Fruit fly (Drosophila melanogaster) S2 (cell line): ENCODE data around the gene CG33700.

Experiments used
- CG8478 ChIP-seq: fragments of >200 bp; optimal IDR thresholded peaks from 2 replicates; lab custom pipeline; 2018
- CTCF ChIP-seq, 2 experiments: fragments of >200 bp; optimal IDR thresholded peaks; 2 replicates each; lab custom pipeline; 2018

The CG33700 gene

DNA sequence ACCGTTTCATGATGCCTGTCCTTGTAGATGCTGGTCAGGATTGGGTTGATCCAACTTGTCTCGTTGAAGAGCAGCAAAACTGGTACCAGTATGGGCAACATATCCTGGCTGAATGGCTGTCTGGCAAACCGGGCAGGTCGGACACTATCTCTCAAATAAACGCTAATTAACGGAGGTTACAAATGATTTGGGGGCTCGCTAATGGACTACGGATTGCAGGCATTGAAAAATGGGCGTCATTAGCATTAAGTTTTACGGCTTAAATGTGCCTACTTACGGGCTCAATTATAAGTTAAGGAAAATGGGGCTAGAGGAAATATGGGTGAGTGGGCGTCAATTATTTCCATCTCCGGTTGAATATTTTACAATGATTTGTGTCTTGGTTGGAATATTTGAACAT, 18.6 kb upstream of the CG33700 start, which contains the start of gene Ir67a:
Ir67a (minus strand) TSS at position 101 of the 400 bp plus-strand sequence.
- TF ChIP-seq CG8478 (lab: Kevin White, UChicago) (no peak), CTCF (optimal IDR thresholded peaks at IDR 0.05; lab: Kevin White, UChicago) (no peak)

DNA sequence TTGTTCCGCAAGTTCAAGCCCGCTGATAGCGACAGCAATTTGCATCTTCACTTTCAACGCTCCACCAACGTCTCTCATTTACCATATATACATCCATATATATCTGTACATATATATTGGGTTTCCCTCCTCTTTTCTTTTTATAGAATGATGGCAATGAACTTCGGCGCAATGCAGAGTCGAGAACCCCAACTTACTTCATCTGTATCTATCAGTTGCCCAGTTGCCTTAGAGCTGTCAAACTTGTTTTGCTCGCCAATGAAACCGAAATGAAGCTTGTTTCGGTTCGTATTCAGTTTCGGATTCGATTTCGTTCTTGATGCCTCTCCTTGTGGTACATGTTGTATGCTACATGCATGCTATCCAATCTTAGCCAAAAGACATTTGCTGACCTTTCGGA, 3.5 kb upstream of the CG33700 start, which contains the start of gene Or67a:
Or67a (plus strand) TSS at position 233 of the 400 bp plus-strand sequence.
- no peak for TF ChIP-seq CTCF (optimal IDR thresholded peaks at IDR 0.05; lab: Kevin White, UChicago)
- TF ChIP-seq CG8478 (lab: Kevin White, UChicago): no peak

DNA sequence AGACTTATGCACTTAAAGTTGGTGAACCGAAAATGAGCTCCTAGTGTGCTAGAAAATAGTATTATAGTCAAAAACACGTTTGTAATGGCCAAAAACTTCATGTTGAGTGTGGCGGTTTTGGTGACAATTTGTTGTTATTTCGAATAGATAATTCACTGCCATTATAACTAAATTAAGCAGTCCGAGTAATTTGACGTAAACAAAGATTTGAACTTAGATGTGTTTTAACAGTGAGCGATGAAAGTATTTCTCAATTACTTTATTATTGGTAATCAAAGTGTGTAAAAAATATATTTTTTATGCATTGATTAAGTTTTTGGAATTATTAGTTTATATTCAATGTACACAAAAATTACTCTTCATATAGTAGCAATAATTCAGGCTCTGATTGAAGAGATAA, 12.0 kb downstream of the CG33700 start, which contains the start of gene CG33702:
CG33702 (minus strand) TSS at position 101 of the 400 bp plus-strand sequence.
- TF ChIP-seq CTCF (optimal IDR thresholded peaks at IDR 0.05; lab: Kevin White, UChicago): no peak
- TF ChIP-seq CG8478 (lab: Kevin White, UChicago): no peak

DNA sequence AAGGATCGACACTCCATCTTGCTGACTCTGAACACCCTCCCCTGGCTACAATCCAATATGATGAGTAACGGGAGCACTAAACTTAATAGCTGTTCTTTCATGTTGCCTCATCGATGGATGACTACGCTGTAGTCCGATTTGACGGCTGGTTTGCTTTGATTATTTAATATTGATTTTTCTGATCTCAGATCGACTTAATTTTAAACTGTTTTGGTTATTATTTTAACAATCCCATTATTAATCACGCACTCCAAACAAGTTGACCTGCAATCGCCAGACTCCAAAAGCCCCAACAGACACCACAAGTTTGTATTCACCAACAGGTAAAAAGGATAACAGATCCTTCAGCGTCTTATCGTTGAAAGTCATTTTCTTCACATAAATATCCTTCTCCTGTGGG, 12.8 kb downstream of the CG33700 start, which contains the start of gene CG33703:
CG33703 (minus strand) TSS at position 101 of the 400 bp plus-strand sequence.
- no peak for TF ChIP-seq CTCF (optimal IDR thresholded peaks at IDR 0.05; lab: Kevin White, UChicago)
- no peak for TF ChIP-seq CG8478 (lab: Kevin White, UChicago)

DNA sequence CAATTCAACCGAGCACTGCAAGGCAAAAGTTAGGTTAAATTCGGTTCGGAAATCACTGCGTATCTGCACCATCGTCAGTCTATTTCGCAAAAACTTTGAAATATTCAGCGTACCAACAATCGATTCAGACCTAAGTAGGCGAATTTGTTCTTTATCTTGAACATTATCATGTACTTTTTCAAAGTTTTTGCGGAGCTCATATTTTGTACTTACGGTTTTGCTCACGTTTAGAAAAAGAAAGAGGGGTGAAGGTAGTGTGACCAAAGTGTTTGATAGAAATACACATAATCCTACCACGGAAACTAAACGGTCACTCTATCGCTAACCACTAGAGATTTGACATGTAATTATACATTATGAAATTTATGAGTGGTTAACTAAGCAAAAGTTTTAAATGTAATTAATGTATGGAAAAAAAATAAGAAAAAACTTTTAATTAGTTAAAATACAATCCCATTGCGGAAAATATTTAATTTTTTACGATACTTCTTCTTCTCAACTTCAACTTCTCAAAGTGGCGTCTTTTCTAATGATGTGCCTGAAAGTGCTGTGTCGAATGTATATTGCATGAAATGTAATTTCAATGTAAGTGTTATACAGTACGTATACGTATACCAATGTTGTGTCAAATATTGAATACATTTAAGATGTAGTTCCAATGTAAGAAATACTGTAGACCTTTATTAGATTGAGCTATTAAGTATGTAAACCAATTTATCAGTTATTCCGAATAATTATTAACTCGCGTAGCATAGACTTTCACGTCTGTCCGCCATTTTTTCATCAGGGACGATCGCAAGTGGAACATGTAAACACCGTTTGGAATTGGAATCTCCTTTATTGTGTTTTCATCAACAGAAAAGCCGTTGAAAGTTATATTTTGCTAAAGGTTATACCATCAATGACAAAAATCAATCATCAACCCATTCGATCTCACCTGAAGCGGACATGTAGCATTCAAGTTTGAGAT, 13.8 kb downstream of the CG33700 start, which contains the start of gene RpS9:
RpS9 (minus strand) TSS at position 245 of the 970 bp plus-strand sequence.
- TF ChIP-seq CTCF (optimal IDR thresholded peaks at IDR 0.05; lab: Kevin White, UChicago) (peak; percentile 50 to 64), CG8478 (lab: Kevin White, UChicago) (no peak)

DNA sequence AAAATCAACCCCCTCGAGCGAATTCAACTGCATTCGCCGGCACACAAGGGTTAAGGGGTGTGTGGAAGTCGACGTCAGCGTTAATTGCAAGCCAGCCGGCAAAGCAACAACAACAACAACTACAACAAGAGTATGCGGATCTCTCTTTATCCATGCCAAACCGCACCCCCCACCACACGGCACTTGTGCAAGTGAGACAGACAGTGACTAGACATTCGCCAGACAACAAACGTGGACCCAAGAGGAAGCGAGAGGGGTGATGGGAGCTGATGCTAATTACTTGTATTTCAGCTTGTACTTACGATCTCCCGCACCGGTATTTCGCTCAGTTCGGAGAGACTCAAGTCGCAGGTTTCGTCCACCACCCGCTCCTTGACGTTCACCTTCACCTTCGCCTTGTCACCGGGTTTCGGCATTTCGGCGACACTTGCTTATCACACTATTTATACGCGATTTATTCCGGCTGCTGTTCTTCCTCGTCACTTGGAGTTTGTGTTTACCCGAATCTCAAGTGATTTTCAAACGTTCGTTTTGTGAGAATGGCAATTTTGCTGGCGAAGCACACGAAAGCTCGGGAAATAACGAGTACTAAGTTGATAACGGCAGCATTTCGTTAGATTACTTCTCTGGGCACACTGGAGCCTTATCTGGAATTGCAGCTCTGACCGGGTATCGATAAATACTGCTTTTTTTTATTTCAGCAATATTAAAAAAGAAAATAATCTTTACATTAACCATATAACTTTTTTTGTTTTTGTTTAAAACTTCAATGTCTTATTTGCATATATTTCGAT, 16.1 kb downstream of the CG33700 start, which contains the start of gene CG3408:
CG3408 (minus strand) TSS at position 547 of the 794 bp plus-strand sequence.
- TF ChIP-seq CG8478 (lab: Kevin White, UChicago) (no peak), CTCF (optimal IDR thresholded peaks at IDR 0.05; lab: Kevin White, UChicago) (no peak)

DNA sequence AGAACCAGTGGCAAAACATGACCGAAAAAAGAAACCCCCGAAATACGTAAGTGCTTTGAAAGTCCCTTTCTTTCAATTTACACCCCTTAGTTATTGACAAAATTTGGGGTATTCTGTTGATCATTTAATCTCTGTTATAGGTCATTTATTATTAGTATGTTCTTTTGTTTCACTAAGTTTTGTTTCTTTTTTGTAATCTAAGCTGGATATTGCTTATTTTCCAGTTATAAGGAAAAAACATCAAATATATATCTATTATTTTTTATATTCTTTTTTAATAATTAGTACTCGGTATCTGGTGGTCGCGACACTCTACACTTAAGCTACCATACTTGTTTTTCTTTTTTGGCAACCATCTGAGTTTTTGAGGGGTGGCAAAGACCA, 16.7 kb downstream of the CG33700 start:
- TF ChIP-seq CG8478 (lab: Kevin White, UChicago) (no peak), CTCF (optimal IDR thresholded peaks at IDR 0.05; lab: Kevin White, UChicago) (no peak)

DNA sequence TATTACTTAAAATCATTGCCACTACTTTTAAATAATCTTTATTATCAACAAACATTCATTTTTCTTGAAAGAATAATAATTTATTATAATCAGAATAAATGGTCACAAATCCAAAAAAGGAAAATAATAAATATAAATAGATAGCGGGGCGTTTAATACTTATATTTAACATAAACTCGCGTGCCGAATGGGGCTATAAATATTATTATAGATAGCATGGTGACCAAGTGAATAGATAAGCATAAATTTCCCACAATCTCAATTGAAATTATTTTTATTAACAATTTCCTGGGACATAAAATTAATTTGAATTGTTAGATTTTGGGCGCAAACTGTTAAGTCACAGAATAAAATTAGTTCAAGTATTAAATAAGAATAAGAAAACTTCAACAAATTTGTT, 18.9 kb downstream of the CG33700 start:
- no peak for TF ChIP-seq CTCF (optimal IDR thresholded peaks at IDR 0.05; lab: Kevin White, UChicago)

DNA sequence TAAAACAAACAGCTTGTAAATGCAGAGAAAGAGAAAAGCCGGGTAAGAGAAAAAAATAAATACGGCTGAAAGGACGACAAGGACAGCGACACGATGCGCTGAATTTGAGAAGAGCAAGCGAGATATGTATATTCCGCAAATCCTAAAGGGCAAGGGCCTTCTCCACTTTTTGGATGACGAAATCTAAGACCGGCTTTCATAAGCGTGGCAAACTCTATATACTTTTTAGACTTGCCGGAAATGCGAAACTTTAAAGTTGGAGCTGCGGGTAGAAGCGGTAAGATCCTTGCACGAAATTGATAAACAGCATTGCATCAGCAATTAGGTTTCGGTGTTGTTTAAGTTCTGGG, 19.7 kb downstream of the CG33700 start:
- no peak for TF ChIP-seq CG8478 (lab: Kevin White, UChicago)

DNA sequence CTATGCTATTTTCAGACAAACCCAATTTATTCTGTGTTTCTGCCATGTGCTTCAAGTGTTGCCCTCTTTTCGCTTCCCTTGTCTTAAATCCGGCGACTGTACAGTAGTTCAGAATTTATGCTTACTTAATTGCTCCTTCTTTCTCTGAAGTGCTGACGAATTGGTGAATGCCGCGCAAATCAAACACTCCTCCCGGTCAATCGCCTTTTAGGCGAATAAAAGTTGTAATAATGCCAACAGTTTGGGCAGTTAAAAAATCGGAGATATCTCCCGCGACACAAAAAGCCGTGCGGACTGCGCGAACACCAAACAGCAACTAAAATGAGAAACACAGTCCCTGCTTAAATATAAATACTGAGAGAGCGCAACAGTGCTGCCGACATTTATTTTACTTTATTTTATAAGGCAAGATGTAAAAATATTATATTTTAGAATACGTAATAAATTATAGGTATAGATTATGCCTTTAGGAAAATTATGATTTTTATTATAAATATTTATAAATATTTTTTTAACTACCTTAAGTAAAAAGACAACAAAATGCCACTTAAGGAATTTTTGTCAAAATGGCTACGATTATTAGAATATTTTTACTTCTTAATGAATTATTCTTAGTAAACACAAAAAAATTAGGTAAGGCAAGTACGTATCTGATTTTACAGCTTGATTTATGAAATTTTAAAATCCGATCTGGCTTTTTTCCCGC, 20.2 kb downstream of the CG33700 start, which contains the start of gene path:
path (minus strand) TSS at position 322 of the 706 bp plus-strand sequence.
- TF ChIP-seq CG8478 (lab: Kevin White, UChicago) (no peak), CTCF (optimal IDR thresholded peaks at IDR 0.05; lab: Kevin White, UChicago) (no peak)

DNA sequence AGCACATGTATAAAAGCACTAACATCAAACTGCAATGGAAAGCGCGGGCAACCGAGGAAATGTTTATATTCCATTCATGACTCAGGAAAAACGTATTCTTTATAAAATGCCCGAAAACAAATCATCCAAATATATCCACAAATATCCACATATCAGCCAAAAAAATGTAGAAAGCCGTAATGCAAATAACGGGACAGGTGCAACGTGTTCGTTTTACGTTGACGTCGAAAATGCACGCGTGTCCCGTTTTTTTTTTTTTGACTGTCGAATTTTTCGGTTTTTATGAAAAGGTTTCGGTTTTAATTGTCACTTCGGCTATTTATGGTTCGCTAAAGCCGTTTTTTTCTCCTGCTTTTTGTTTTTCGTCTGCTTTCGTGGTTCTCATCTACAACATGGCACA, 20.8 kb downstream of the CG33700 start:
- TF ChIP-seq CTCF (optimal IDR thresholded peaks at IDR 0.05; lab: Kevin White, UChicago) (no peak), CG8478 (lab: Kevin White, UChicago) (no peak)

DNA sequence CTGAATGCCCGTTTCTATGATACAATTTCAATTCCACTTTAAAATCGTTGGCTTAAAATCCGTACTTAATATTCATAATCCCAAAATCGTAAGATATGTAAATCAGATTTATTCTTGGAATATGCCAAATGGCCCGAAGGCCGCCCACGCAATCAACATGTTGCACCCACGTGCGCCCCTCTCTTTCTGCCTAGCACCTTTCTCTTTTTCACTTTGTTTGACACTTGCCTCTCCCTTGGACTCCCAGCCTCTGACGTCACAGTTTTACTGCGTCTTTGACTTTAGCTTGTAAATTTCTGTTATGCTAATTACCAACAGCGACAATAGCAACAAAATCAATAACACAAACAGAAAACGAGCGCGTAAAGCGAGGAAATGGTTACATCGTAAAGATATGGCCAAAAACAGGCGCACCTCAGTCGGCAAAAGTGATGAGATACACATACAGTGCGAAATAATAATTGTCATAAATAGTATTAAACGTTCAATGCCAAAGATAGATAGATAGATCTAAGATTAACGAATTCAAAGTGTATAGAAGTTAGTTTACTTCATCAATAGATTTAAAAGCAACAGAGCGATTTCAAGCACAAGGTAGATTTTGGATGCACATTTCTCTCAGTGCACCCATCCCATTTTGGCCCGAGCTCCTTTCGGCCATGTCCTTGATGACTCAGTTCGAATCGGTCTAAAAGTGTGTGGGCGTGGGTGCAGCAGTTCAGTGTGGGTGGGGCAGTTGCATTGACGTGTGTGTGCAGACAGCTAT, 21.6 kb downstream of the CG33700 start:
- no peak for TF ChIP-seq CG8478 (lab: Kevin White, UChicago)
- no peak for TF ChIP-seq CTCF (optimal IDR thresholded peaks at IDR 0.05; lab: Kevin White, UChicago)

DNA sequence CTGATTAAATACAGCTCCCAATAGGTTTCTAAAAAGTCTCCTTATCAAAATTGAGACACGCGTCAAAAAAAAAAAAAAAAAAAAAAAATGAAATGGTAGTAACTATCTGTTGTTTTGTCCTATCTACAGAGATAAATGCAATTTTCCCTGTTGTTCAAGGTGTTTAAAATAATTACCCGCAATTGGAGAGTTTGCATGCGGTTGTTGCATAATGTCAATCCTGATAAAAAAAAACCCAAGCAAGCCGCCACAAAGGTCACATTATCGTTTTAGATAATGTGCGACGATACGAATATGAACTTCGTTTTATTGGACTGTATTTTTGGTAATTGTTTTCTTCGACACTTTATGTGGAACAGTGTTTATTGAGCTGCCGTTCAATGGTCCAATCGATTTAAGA, 22.5 kb downstream of the CG33700 start:
- TF ChIP-seq CTCF (optimal IDR thresholded peaks at IDR 0.05; lab: Kevin White, UChicago): no peak
- TF ChIP-seq CG8478 (lab: Kevin White, UChicago): no peak
